Fruit fly (Drosophila melanogaster): Measurements from ENCODE around the gene Brd7-9.

- TF ChIP-seq CG8301 (tag; optimal IDR thresholded peaks at IDR 0.05): no peak
- TF ChIP-seq CG17806 (tag; optimal IDR thresholded peaks at IDR 0.05): no peak
Observed at dm6 chr2L:7820408-7820807, 37.7 kb downstream of the Brd7-9 start.

Data from whole organism, pupa.